Worm (Caenorhabditis elegans): ENCODE measurements around the gene W07B8.4.

DNA sequence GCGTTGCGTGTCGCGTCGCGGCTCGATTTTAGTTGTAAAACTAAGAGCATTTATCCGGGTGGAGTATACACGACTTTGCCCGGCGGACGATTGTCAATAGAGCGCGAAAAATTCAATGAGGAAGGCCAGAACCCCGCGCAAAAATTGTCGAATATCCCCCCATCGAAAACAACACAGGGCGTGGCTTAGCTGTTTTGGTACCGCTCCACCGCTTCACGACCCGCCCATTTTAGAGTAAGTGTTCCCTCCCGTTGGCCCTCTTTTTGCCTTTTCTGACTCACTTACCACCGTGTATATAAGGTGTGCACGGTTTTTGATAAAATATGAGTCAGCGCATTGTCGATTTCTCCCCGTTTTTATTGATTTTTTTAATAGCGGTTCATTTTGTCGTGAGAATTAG is 21.7 kb upstream of the W07B8.4 start:
- TF ChIP-seq nhr-12 (tag; optimal IDR thresholded peaks at IDR 0.05), result no peak
- no peak for TF ChIP-seq snpc-4 (tag; optimal IDR thresholded peaks at IDR 0.05)
- TF ChIP-seq tlp-1 (tag; optimal IDR thresholded peaks at IDR 0.05), result no peak
- no peak for TF ChIP-seq skn-1 (tag; optimal IDR thresholded peaks at IDR 0.05)
- TF ChIP-seq nhr-28 (tag; optimal IDR thresholded peaks at IDR 0.05), result no peak
- TF ChIP-seq elt-2 (tag; optimal IDR thresholded peaks at IDR 0.05), result no peak
- TF ChIP-seq Y116A8C.19 (tag; optimal IDR thresholded peaks at IDR 0.05; ENCODE audit: borderline replicate concordance), result no peak
- TF ChIP-seq ama-1 (optimal IDR thresholded peaks at IDR 0.05), result no peak
- TF ChIP-seq ces-1 (GFP tag; optimal IDR thresholded peaks at IDR 0.05), result no peak
- no peak for TF ChIP-seq lin-35 (GFP tag; optimal IDR thresholded peaks at IDR 0.05)
- no peak for TF ChIP-seq nhr-90 (tag; optimal IDR thresholded peaks at IDR 0.05; ENCODE audit: poor library complexity)
